Worm (Caenorhabditis elegans) whole organism, L4/young adult: ENCODE data around the gene col-179.

Source experiments
- W03F9.2 ChIP-seq: fragments of 150-350 bp; optimal IDR thresholded peaks from 2 replicates; lab custom pipeline; 2014; ENCODE audit warnings: missing biosample characterization, missing genetic modification characterization
- dao-5 ChIP-seq: sonication (generic microtip); optimal IDR thresholded peaks from 2 replicates; lab custom pipeline; 2016; ENCODE audit warnings: missing genotype, missing genetic modification characterization, moderate library complexity, missing compliant biosample characterization
- him-1 ChIP-seq: sonication (generic microtip); optimal IDR thresholded peaks from 2 replicates; lab custom pipeline; 2016; ENCODE audit warnings: missing genotype, missing genetic modification reagents, missing genetic modification characterization, missing compliant biosample characterization

The col-179 gene

ce11 chrX:11250983-11251382 is 49.7 kb downstream of the col-179 start:
- TF ChIP-seq dao-5 (tag; lab: Kevin White, UChicago) (no peak), him-1 (tag; lab: Kevin White, UChicago) (no peak), W03F9.2 (tag; lab: Kevin White, UChicago) (no peak)

ce11 chrX:11251928-11252327 is 50.7 kb downstream of the col-179 start:
- no peak for TF ChIP-seq W03F9.2 (tag; lab: Kevin White, UChicago)
- no peak for TF ChIP-seq dao-5 (tag; lab: Kevin White, UChicago)
- TF ChIP-seq him-1 (tag; lab: Kevin White, UChicago) = no peak
